Worm (Caenorhabditis elegans): ENCODE results near the gene F23B12.4.

DNA sequence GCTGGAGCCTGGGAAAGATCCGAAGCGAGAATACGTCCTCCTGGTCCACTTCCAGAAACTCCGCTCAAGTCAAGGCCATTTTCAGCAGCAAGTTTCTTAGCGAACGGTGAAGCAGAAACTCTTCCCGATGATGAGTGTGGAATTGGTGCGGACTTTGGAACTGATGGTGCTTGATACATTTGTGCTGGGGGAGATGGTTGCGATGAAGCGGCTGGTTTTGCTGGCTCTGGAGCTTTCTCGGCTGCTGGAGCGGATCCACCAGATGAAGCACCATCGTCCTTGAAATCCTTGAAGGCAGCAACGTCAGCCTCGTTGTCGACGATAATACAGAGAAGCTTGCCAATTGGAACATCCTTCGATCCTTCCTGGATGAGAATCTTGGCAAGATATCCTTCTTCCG, 5.5 kb downstream of the F23B12.4 start:
- TF ChIP-seq tbx-2 (tag; optimal IDR thresholded peaks at IDR 0.05) (no peak), zip-4 (GFP tag; optimal IDR thresholded peaks at IDR 0.05) (no peak), irx-1 (tag; optimal IDR thresholded peaks at IDR 0.05) (no peak)
